Worm (Caenorhabditis elegans) whole organism, L3 larva: ENCODE data around the gene msra-1.
A peak's percentile ranks its signal among the peaks of the same experiment; 100 is the strongest.

ENCODE experiments used
- R02D3.7 ChIP-seq: fragments of 150-350 bp; optimal IDR thresholded peaks from 2 replicates; lab custom pipeline; 2014; ENCODE audit warnings: missing biosample characterization, missing genetic modification characterization
- ZK546.5 ChIP-seq: sonication (generic microtip); optimal IDR thresholded peaks from 2 replicates; lab custom pipeline; 2017; ENCODE audit warnings: missing biosample characterization, missing genetic modification characterization
- ama-1 ChIP-seq: fragments of 150-350 bp; optimal IDR thresholded peaks from 2 replicates; lab custom pipeline; 2018
- ceh-16 ChIP-seq: sonication (generic microtip); optimal IDR thresholded peaks from 2 replicates; lab custom pipeline; 2017; ENCODE audit warnings: missing biosample characterization, missing genetic modification characterization
- ceh-28 ChIP-seq: fragments of 150-350 bp; optimal IDR thresholded peaks from 2 replicates; lab custom pipeline; 2014; ENCODE audit warnings: missing biosample characterization, missing genetic modification reagents, missing genetic modification characterization
- ceh-82 ChIP-seq: fragments of 150-350 bp; optimal IDR thresholded peaks from 2 replicates; lab custom pipeline; 2014; ENCODE audit warnings: missing biosample characterization, missing genetic modification characterization
- ceh-9 ChIP-seq: sonication (generic microtip); optimal IDR thresholded peaks from 2 replicates; lab custom pipeline; 2018; ENCODE audit warnings: missing biosample characterization, missing genetic modification characterization
- daf-12 ChIP-seq: fragments of 150-350 bp; optimal IDR thresholded peaks from 2 replicates; lab custom pipeline; 2014; ENCODE audit warnings: missing biosample characterization, missing genetic modification reagents, missing genetic modification characterization
- egl-27 ChIP-seq: sonication (generic microtip); optimal IDR thresholded peaks from 4 replicates; lab custom pipeline; 2017; ENCODE audit warnings: missing biosample characterization, missing genetic modification reagents, missing genetic modification characterization
- egl-5 ChIP-seq: fragments of 150-350 bp; optimal IDR thresholded peaks from 2 replicates; lab custom pipeline; 2017; ENCODE audit warnings: missing biosample characterization, missing genetic modification reagents, missing genetic modification characterization, inconsistent platforms
- elt-2 ChIP-seq: sonication (generic microtip); optimal IDR thresholded peaks from 2 replicates; lab custom pipeline; 2016; ENCODE audit warnings: missing genetic modification reagents, mild to moderate bottlenecking, missing genetic modification characterization, missing compliant biosample characterization
- elt-3 ChIP-seq, 3 experiments: fragments of 150-350 bp in 1 of 3; sonication (generic microtip) in 2 of 3; optimal IDR thresholded peaks; 2 replicates in 2 of 3; 4 replicates in 1 of 3; lab custom pipeline; 2014 to 2017; ENCODE audit warnings: missing biosample characterization in 3 of 3, missing genetic modification characterization in 3 of 3
- fkh-10 ChIP-seq: sonication (generic microtip); optimal IDR thresholded peaks from 2 replicates; lab custom pipeline; 2017; ENCODE audit warnings: missing biosample characterization, missing genetic modification reagents, missing genetic modification characterization
- fkh-2 ChIP-seq: fragments of 150-350 bp; optimal IDR thresholded peaks from 2 replicates; lab custom pipeline; 2014; ENCODE audit warnings: missing biosample characterization, missing genetic modification reagents, missing genetic modification characterization
- fos-1 ChIP-seq: fragments of 150-350 bp; optimal IDR thresholded peaks from 2 replicates; lab custom pipeline; 2014; ENCODE audit warnings: missing biosample characterization, missing genetic modification characterization
- hmg-11 ChIP-seq: sonication (generic microtip); optimal IDR thresholded peaks from 2 replicates; lab custom pipeline; 2016; ENCODE audit warnings: missing genetic modification characterization, missing compliant biosample characterization
- jun-1 ChIP-seq: fragments of 150-350 bp; optimal IDR thresholded peaks from 2 replicates; lab custom pipeline; 2014; ENCODE audit warnings: missing biosample characterization, missing genetic modification reagents, missing genetic modification characterization
- lin-39 ChIP-seq: fragments of 150-350 bp; optimal IDR thresholded peaks from 2 replicates; lab custom pipeline; 2018; ENCODE audit warnings: missing biosample characterization, missing genetic modification reagents, missing genetic modification characterization
- lsy-12 ChIP-seq: sonication (generic microtip); optimal IDR thresholded peaks from 2 replicates; lab custom pipeline; 2016; ENCODE audit warnings: mild to moderate bottlenecking, missing genetic modification characterization, missing compliant biosample characterization
- mml-1 ChIP-seq: fragments of 150-350 bp; sonication (generic microtip); optimal IDR thresholded peaks from 3 replicates; lab custom pipeline; 2014; ENCODE audit warnings: missing biosample characterization, missing genetic modification characterization
- nfya-1 ChIP-seq: sonication (generic microtip); optimal IDR thresholded peaks from 2 replicates; lab custom pipeline; 2017; ENCODE audit warnings: missing genetic modification characterization, mild to moderate bottlenecking, missing compliant biosample characterization, antibody characterized with exemption, moderate library complexity; ENCODE audit not compliant: insufficient read depth
- nhr-11 ChIP-seq: fragments of 150-350 bp; optimal IDR thresholded peaks from 2 replicates; lab custom pipeline; 2014; ENCODE audit warnings: missing biosample characterization, missing genetic modification characterization
- nhr-12 ChIP-seq: fragments of 150-350 bp; optimal IDR thresholded peaks from 2 replicates; lab custom pipeline; 2014; ENCODE audit warnings: missing biosample characterization, missing genetic modification characterization
- nhr-23 ChIP-seq: fragments of 150-350 bp; optimal IDR thresholded peaks from 2 replicates; lab custom pipeline; 2014; ENCODE audit warnings: missing biosample characterization, missing genetic modification reagents, missing genetic modification characterization
- nhr-237 ChIP-seq: fragments of 150-350 bp; optimal IDR thresholded peaks from 2 replicates; lab custom pipeline; 2014; ENCODE audit warnings: missing biosample characterization, missing genetic modification characterization
- nhr-25 ChIP-seq: sonication (generic microtip); optimal IDR thresholded peaks from 2 replicates; lab custom pipeline; 2017; ENCODE audit warnings: missing biosample characterization, missing genetic modification characterization
- nhr-28 ChIP-seq: fragments of 150-350 bp; optimal IDR thresholded peaks from 2 replicates; lab custom pipeline; 2014; ENCODE audit warnings: missing biosample characterization, missing genetic modification characterization
- nhr-43 ChIP-seq: sonication (generic microtip); optimal IDR thresholded peaks from 2 replicates; lab custom pipeline; 2016; ENCODE audit warnings: mild to moderate bottlenecking, missing genetic modification characterization, missing compliant biosample characterization; ENCODE audit not compliant: poor library complexity, severe bottlenecking
- nhr-67 ChIP-seq: fragments of 150-350 bp; optimal IDR thresholded peaks from 2 replicates; lab custom pipeline; 2014; ENCODE audit warnings: missing biosample characterization, missing genetic modification characterization
- pha-4 ChIP-seq: fragments of 150-350 bp; optimal IDR thresholded peaks from 2 replicates; lab custom pipeline; 2014; ENCODE audit warnings: missing biosample characterization, missing genetic modification reagents, missing genetic modification characterization
- pqm-1 ChIP-seq: fragments of 150-350 bp; optimal IDR thresholded peaks from 2 replicates; lab custom pipeline; 2017; ENCODE audit warnings: missing biosample characterization, missing genetic modification characterization, inconsistent platforms
- sea-2 ChIP-seq: fragments of 150-350 bp; sonication (generic microtip); optimal IDR thresholded peaks from 4 replicates; lab custom pipeline; 2014; ENCODE audit warnings: missing biosample characterization, missing genetic modification reagents, missing genetic modification characterization
- skn-1 ChIP-seq: fragments of 150-350 bp; optimal IDR thresholded peaks from 2 replicates; lab custom pipeline; 2014; ENCODE audit warnings: missing biosample characterization, missing genetic modification characterization
- snpc-4 ChIP-seq: fragments of 150-350 bp; optimal IDR thresholded peaks from 2 replicates; lab custom pipeline; 2014; ENCODE audit warnings: missing biosample characterization, missing genetic modification characterization
- zag-1 ChIP-seq: fragments of 150-350 bp; optimal IDR thresholded peaks from 2 replicates; lab custom pipeline; 2014; ENCODE audit warnings: missing biosample characterization, missing genetic modification characterization
- ztf-11 ChIP-seq: fragments of 150-350 bp; optimal IDR thresholded peaks from 2 replicates; lab custom pipeline; 2014; ENCODE audit warnings: missing biosample characterization, missing genetic modification characterization
- ztf-4 ChIP-seq: fragments of 150-350 bp; optimal IDR thresholded peaks from 2 replicates; lab custom pipeline; 2014; ENCODE audit warnings: missing biosample characterization, missing genetic modification characterization

The msra-1 gene

ce11 chrII:7363990-7364455, at the start of gene msra-1:
Gene msra-1, minus strand, starts transcription at chrII:7364040.
- TF ChIP-seq ceh-9 (tag; lab: Kevin White, UChicago) = no peak
- TF ChIP-seq pha-4 (tag; lab: Kevin White, UChicago) = peak; percentile 32
- peak; percentile 30 for TF ChIP-seq snpc-4 (tag; lab: Kevin White, UChicago)
- TF ChIP-seq elt-2 (tag; lab: Kevin White, UChicago) = peak; percentile 74
- peak; percentile 99 for TF ChIP-seq skn-1 (tag; lab: Kevin White, UChicago)
- peak; percentile 72 for TF ChIP-seq pqm-1 (tag; lab: Kevin White, UChicago)
- TF ChIP-seq nfya-1 = peak; percentile 70
- peak; percentile 21 for TF ChIP-seq hmg-11 (tag; lab: Kevin White, UChicago)
- no peak for TF ChIP-seq ZK546.5
- no peak for TF ChIP-seq ceh-82 (tag; lab: Kevin White, UChicago)
- no peak for TF ChIP-seq sea-2 (GFP tag; lab: Kevin White, UChicago)
- no peak for TF ChIP-seq mml-1 (tag; lab: Kevin White, UChicago)
- no peak for TF ChIP-seq egl-27 (tag; lab: Kevin White, UChicago)
- no peak for TF ChIP-seq nhr-28 (tag; lab: Kevin White, UChicago)
- no peak for TF ChIP-seq egl-5 (tag; lab: Kevin White, UChicago)
- peak; percentile 57 for TF ChIP-seq ceh-28
- no peak for TF ChIP-seq lsy-12 (tag; lab: Kevin White, UChicago)
- TF ChIP-seq nhr-67 (tag; lab: Kevin White, UChicago) = no peak
- TF ChIP-seq, all 47 proteins: peak for 8

ce11 chrII:7413275-7413674, 49.4 kb upstream of the msra-1 start:
- TF ChIP-seq R02D3.7 (tag; lab: Kevin White, UChicago) (no peak), ceh-9 (tag; lab: Kevin White, UChicago) (no peak), daf-12 (tag; lab: Kevin White, UChicago) (no peak), fkh-10 (no peak), nhr-43 (peak; percentile 44), fos-1 (no peak), mml-1 (tag; lab: Kevin White, UChicago) (no peak), nhr-67 (tag; lab: Kevin White, UChicago) (no peak), ztf-11 (tag; lab: Kevin White, UChicago) (no peak), fkh-2 (no peak), egl-27 (tag; lab: Kevin White, UChicago) (no peak), elt-3 (tag; optimal IDR thresholded peaks at IDR 0.05; lab: Kevin White, UChicago) (peak in 2 of 3 experiments; percentile 57 to 83), pha-4 (tag; lab: Kevin White, UChicago) (no peak), skn-1 (tag; lab: Kevin White, UChicago) (no peak), snpc-4 (tag; lab: Kevin White, UChicago) (no peak), ama-1 (lab: Kevin White, UChicago) (no peak), jun-1 (tag; lab: Kevin White, UChicago) (no peak), sea-2 (GFP tag; lab: Kevin White, UChicago) (no peak), nhr-11 (no peak), ZK546.5 (no peak), ceh-16 (no peak), elt-2 (tag; lab: Kevin White, UChicago) (no peak), ceh-28 (no peak), pqm-1 (tag; lab: Kevin White, UChicago) (no peak), nhr-237 (no peak), nhr-23 (tag; lab: Kevin White, UChicago) (peak; percentile 31), zag-1 (tag; lab: Kevin White, UChicago) (no peak), hmg-11 (tag; lab: Kevin White, UChicago) (no peak), lin-39 (tag; lab: Kevin White, UChicago) (no peak), ztf-4 (no peak), nhr-25 (peak; percentile 43), nfya-1 (no peak)

- TF ChIP-seq pqm-1 (tag; lab: Kevin White, UChicago) (no peak), snpc-4 (tag; lab: Kevin White, UChicago) (no peak), ceh-9 (tag; lab: Kevin White, UChicago) (no peak), elt-2 (tag; lab: Kevin White, UChicago) (no peak), fkh-10 (no peak), nhr-12 (tag; lab: Kevin White, UChicago) (no peak), ceh-82 (tag; lab: Kevin White, UChicago) (no peak)
Observed at ce11 chrII:7411930-7412329, 48.1 kb upstream of the msra-1 start, which contains the start of gene K02A2.5. Gene K02A2.5, minus strand, starts transcription at chrII:7412030.
